Worm (Caenorhabditis elegans) whole organism, midembryonic: Measurements from ENCODE around the gene srt-8.

Experiments
- T22C8.4 ChIP-seq: fragments of 200-800 bp; sonication (Bioruptor generic); IDR thresholded peaks from 2 replicates; pipeline ENCODE4 v1.3.6; 2022; ENCODE audit warnings: missing genetic modification characterization, missing compliant biosample characterization
- cog-1 ChIP-seq: sonication (generic microtip); optimal IDR thresholded peaks from 2 replicates; lab custom pipeline; 2016; ENCODE audit warnings: missing genetic modification characterization, missing compliant biosample characterization
- flt-1 ChIP-seq: fragments of 200-800 bp; sonication (Bioruptor generic); IDR thresholded peaks from 2 replicates; pipeline ENCODE4 v1.3.6; 2022; ENCODE audit warnings: missing genetic modification characterization, missing compliant biosample characterization
- klf-2 ChIP-seq: fragments of 200-800 bp; sonication (Bioruptor generic); conservative IDR thresholded peaks from 2 replicates; pipeline ENCODE4 v1.3.6; 2022; ENCODE audit warnings: missing genetic modification reagents, missing genetic modification characterization, missing compliant biosample characterization
- med-1 ChIP-seq: sonication (generic microtip); optimal IDR thresholded peaks from 2 replicates; lab custom pipeline; 2017; ENCODE audit warnings: missing genetic modification characterization, mild to moderate bottlenecking, missing compliant biosample characterization, antibody characterized with exemption, missing genetic modification reagents; ENCODE audit not compliant: insufficient read depth
- ref-1 ChIP-seq: fragments of 200-800 bp; sonication (Bioruptor generic); conservative IDR thresholded peaks from 2 replicates; pipeline ENCODE4 v1.3.6; 2022; ENCODE audit warnings: missing genetic modification reagents, missing genetic modification characterization, missing compliant biosample characterization
- tab-1 ChIP-seq: fragments of 200-800 bp; sonication (Bioruptor generic); IDR thresholded peaks from 2 replicates; pipeline ENCODE4 v1.3.6; 2022; ENCODE audit warnings: missing genetic modification characterization, missing compliant biosample characterization
- ztf-23 ChIP-seq: fragments of 200-800 bp; sonication (Bioruptor generic); IDR thresholded peaks from 2 replicates; pipeline ENCODE4 v1.3.6; 2022; ENCODE audit warnings: missing genetic modification reagents, missing genetic modification characterization, missing compliant biosample characterization
- ztf-29 ChIP-seq: fragments of 200-800 bp; sonication (Bioruptor generic); IDR thresholded peaks from 2 replicates; pipeline ENCODE4 v1.3.6; 2022; ENCODE audit warnings: missing genetic modification reagents, missing genetic modification characterization, missing compliant biosample characterization

The srt-8 gene

ce11 chrV:3105810-3106209 is 19.4 kb downstream of the srt-8 start, which contains the start of gene str-69:
str-69 (minus strand) TSS chrV:3105910.
- TF ChIP-seq T22C8.4 (GFP tag; lab: Robert Waterston, UW): no peak
- no peak for TF ChIP-seq med-1 (GFP tag; lab: Kevin White, UChicago)
- no peak for TF ChIP-seq ztf-23
- TF ChIP-seq ztf-29 (GFP tag; lab: Robert Waterston, UW): no peak
- TF ChIP-seq ref-1 (GFP tag; lab: Robert Waterston, UW): no peak
- TF ChIP-seq klf-2 (GFP tag; lab: Robert Waterston, UW): no peak
- no peak for TF ChIP-seq cog-1 (tag; lab: Kevin White, UChicago)
- no peak for TF ChIP-seq tab-1 (GFP tag; lab: Robert Waterston, UW)
- no peak for TF ChIP-seq flt-1

DNA sequence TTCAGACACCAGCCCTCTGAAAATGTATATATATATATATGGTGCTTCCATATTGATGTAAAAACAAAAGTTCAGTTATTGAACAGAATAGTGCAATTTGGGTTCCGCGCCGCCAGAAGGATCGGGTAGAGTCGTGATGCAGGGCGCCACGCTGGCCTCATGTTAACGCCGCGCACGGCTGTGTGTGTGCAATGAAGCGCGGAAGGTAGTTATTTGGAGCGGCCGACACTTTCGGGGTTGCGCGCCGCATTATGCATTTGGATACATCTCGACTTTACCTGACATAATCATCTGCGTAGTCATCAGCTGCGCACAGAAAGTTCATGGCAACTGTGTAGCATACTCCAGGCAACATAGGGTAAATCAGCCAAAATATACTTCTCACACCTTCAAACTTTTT is 20.4 kb downstream of the srt-8 start:
- TF ChIP-seq tab-1 (GFP tag; lab: Robert Waterston, UW) (no peak), cog-1 (tag; lab: Kevin White, UChicago) (no peak), ztf-23 (no peak), T22C8.4 (GFP tag; lab: Robert Waterston, UW) (no peak), med-1 (GFP tag; lab: Kevin White, UChicago) (no peak), ref-1 (GFP tag; lab: Robert Waterston, UW) (no peak), ztf-29 (GFP tag; lab: Robert Waterston, UW) (no peak), flt-1 (no peak)

DNA sequence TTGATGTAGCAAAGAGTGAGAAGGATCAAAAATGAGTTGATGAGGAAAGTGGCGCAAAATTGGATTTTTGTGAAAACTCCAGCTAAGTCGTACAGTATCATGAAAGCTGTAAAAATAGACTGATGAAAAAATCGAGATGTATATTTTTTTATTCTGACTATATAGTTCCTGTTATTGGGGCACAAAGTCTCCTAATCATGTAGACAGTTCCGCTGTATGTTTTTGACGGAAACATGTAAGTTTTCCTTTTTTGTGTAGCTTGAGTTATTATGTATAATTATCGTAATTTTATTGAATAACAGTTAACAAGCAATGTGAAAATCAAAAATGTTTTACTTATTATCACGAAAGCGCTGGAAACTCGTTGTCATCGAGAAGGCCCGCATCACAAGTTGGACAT is 21.1 kb downstream of the srt-8 start, which contains the start of gene str-68:
Gene str-68, minus strand, starts transcription at position 101 of the 400 bp plus-strand sequence.
- no peak for TF ChIP-seq ztf-29 (GFP tag; lab: Robert Waterston, UW)
- TF ChIP-seq ztf-23: no peak
- TF ChIP-seq med-1 (GFP tag; lab: Kevin White, UChicago): no peak
- TF ChIP-seq flt-1: no peak
- no peak for TF ChIP-seq klf-2 (GFP tag; lab: Robert Waterston, UW)

DNA sequence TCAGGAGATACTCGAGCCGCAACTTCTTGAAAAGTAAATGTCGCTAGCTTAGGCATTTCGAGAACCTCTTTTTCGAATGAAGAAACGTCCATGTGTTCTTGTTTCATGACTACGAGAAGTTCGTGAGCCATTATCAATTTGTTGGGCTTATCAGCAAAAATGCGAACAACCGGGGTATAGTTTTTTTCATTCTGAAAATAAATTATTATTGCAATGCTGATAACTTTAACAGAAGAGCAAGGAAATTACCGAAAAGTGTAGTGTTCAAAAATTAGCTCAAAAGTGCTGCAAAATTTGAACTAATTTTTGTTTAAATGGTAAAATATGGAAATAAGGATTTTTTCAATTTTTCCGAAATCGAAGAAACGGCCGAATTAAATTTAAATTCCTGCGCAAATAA is 25.8 kb downstream of the srt-8 start:
- no peak for TF ChIP-seq ztf-29 (GFP tag; lab: Robert Waterston, UW)
- TF ChIP-seq med-1 (GFP tag; lab: Kevin White, UChicago): no peak
- no peak for TF ChIP-seq klf-2 (GFP tag; lab: Robert Waterston, UW)
- TF ChIP-seq ref-1 (GFP tag; lab: Robert Waterston, UW): no peak
- no peak for TF ChIP-seq tab-1 (GFP tag; lab: Robert Waterston, UW)
- TF ChIP-seq flt-1: no peak
- no peak for TF ChIP-seq ztf-23
- TF ChIP-seq T22C8.4 (GFP tag; lab: Robert Waterston, UW): no peak
- TF ChIP-seq cog-1 (tag; lab: Kevin White, UChicago): no peak

DNA sequence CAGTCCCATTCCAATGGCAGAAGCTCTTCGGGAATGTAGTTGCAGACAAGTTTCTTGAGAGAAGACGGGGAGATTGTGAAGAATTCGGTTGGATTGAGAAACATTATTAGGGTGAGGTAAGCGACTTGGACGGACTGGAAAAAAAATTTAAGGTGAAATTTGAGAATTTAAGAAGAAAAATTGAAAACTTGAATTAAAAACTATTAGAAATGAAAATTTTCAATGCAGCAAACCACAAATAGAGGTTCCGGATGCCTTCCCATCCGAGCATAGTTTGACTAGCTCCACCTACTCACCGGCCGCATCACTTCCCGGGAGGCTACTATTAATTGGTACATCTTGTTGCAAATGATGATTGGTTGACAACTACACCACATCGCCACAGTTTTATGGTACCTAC is 27.4 kb downstream of the srt-8 start, which contains the start of gene Y73C8C.8:
Gene Y73C8C.8, minus strand, starts transcription at position 101 of the 400 bp plus-strand sequence.
- TF ChIP-seq tab-1 (GFP tag; lab: Robert Waterston, UW) (no peak), med-1 (GFP tag; lab: Kevin White, UChicago) (no peak), cog-1 (tag; lab: Kevin White, UChicago) (no peak), ztf-23 (no peak)

ce11 chrV:3114973-3115372 is 28.6 kb downstream of the srt-8 start, which contains the start of gene Y73C8C.3:
Y73C8C.3 (plus strand) TSS chrV:3115273.
- TF ChIP-seq klf-2 (GFP tag; lab: Robert Waterston, UW) (no peak), ztf-29 (GFP tag; lab: Robert Waterston, UW) (no peak), med-1 (GFP tag; lab: Kevin White, UChicago) (no peak), tab-1 (GFP tag; lab: Robert Waterston, UW) (no peak), ztf-23 (no peak)

DNA sequence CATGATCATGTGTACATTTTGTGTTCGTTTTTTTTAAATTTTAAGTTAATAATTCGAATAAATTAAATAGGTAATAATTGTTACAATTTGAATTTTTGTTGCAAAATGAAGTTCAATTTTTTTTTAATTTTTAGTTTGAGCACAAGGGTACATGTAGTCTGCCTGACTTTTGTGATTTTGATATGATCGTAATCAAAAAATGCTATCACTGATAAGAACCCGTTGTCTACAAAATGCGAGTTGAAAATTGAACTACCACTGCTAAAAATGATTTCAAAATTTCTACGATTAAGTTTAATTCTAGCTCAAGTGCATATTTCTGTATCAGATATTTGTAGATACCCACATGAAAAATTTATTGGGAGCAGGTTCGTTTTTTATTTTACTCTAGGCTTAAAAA is 31.8 kb downstream of the srt-8 start, which contains the start of gene clec-210:
Gene clec-210, plus strand, starts transcription at position 211 of the 400 bp plus-strand sequence.
- TF ChIP-seq ztf-23: no peak
- no peak for TF ChIP-seq T22C8.4 (GFP tag; lab: Robert Waterston, UW)
- TF ChIP-seq med-1 (GFP tag; lab: Kevin White, UChicago): no peak
- TF ChIP-seq flt-1: no peak
- no peak for TF ChIP-seq tab-1 (GFP tag; lab: Robert Waterston, UW)
- TF ChIP-seq ztf-29 (GFP tag; lab: Robert Waterston, UW): no peak
- no peak for TF ChIP-seq ref-1 (GFP tag; lab: Robert Waterston, UW)

- TF ChIP-seq ref-1 (GFP tag; lab: Robert Waterston, UW): no peak
- no peak for TF ChIP-seq klf-2 (GFP tag; lab: Robert Waterston, UW)
- TF ChIP-seq tab-1 (GFP tag; lab: Robert Waterston, UW): no peak
- no peak for TF ChIP-seq T22C8.4 (GFP tag; lab: Robert Waterston, UW)
- no peak for TF ChIP-seq flt-1
- TF ChIP-seq med-1 (GFP tag; lab: Kevin White, UChicago): no peak
- no peak for TF ChIP-seq ztf-23
- no peak for TF ChIP-seq ztf-29 (GFP tag; lab: Robert Waterston, UW)
Observed at ce11 chrV:3119185-3119584, 32.8 kb downstream of the srt-8 start.

ce11 chrV:3121743-3122142 is 35.4 kb downstream of the srt-8 start, which contains the start of gene srt-56:
srt-56 (minus strand) TSS chrV:3121843.
- TF ChIP-seq klf-2 (GFP tag; lab: Robert Waterston, UW) (no peak), tab-1 (GFP tag; lab: Robert Waterston, UW) (no peak), ref-1 (GFP tag; lab: Robert Waterston, UW) (no peak), ztf-29 (GFP tag; lab: Robert Waterston, UW) (no peak), ztf-23 (no peak), T22C8.4 (GFP tag; lab: Robert Waterston, UW) (no peak), cog-1 (tag; lab: Kevin White, UChicago) (no peak), flt-1 (no peak), med-1 (GFP tag; lab: Kevin White, UChicago) (no peak)

DNA sequence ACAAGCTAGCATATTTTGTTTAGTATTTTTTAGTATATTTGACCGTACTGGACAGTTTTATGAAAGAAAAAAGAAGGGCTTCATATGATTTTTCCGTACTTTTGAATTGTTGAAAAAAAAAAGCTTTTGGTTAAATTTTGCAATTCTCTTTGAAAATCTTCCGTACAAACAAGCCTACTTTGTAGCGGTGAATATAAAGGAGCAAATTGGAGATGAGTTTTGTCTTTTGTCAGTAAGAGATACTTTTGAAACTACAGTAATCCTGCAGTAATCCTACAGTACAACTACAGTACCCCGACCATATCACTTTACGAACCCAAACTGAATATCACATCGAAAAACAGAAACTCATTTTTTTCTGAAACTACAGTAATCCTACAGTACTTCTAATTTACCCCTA is 36.0 kb downstream of the srt-8 start:
- TF ChIP-seq klf-2 (GFP tag; lab: Robert Waterston, UW) (no peak), ref-1 (GFP tag; lab: Robert Waterston, UW) (no peak), T22C8.4 (GFP tag; lab: Robert Waterston, UW) (no peak), med-1 (GFP tag; lab: Kevin White, UChicago) (no peak), tab-1 (GFP tag; lab: Robert Waterston, UW) (no peak), cog-1 (tag; lab: Kevin White, UChicago) (no peak), ztf-29 (GFP tag; lab: Robert Waterston, UW) (no peak), flt-1 (no peak)
